Fruit fly (Drosophila melanogaster) whole organism, adult: ENCODE results near the gene CG8012.

Experiments
- CG12768 ChIP-seq: fragments of 200-800 bp; sonication (Bioruptor generic); optimal IDR thresholded peaks from 2 replicates; lab custom pipeline; 2017; ENCODE audit warnings: missing biosample characterization, missing genetic modification characterization, mild to moderate bottlenecking, moderate library complexity, missing genetic modification reagents
- CG14711 ChIP-seq: fragments of 200-800 bp; sonication (Bioruptor generic); optimal IDR thresholded peaks from 2 replicates; lab custom pipeline; 2018; ENCODE audit warnings: missing biosample characterization, mild to moderate bottlenecking, missing genetic modification characterization, moderate library complexity
- CG7045 ChIP-seq: fragments of 200-800 bp; sonication (Bioruptor generic); optimal IDR thresholded peaks from 2 replicates; lab custom pipeline; 2017; ENCODE audit warnings: missing biosample characterization, mild to moderate bottlenecking, missing genetic modification characterization
- CG7101 ChIP-seq: fragments of 200-800 bp; sonication (Bioruptor generic); optimal IDR thresholded peaks from 2 replicates; lab custom pipeline; 2018; ENCODE audit warnings: missing biosample characterization, mild to moderate bottlenecking, missing genetic modification characterization, moderate library complexity
- Clk ChIP-seq: fragments of 200-800 bp; sonication (Bioruptor generic); optimal IDR thresholded peaks from 2 replicates; lab custom pipeline; 2017; ENCODE audit warnings: missing biosample characterization, missing genetic modification characterization
- Hr96 ChIP-seq: fragments of 200-800 bp; sonication (Bioruptor generic); optimal IDR thresholded peaks from 2 replicates; lab custom pipeline; 2016; ENCODE audit warnings: missing biosample characterization, missing genetic modification characterization
- bab1 ChIP-seq: fragments of 200-800 bp; sonication (Bioruptor generic); optimal IDR thresholded peaks from 3 replicates; lab custom pipeline; 2019; ENCODE audit warnings: missing biosample characterization, mild to moderate bottlenecking, missing genetic modification characterization, moderate library complexity
- ovo ChIP-seq: fragments of 200-800 bp; sonication (Bioruptor generic); optimal IDR thresholded peaks from 2 replicates; lab custom pipeline; 2016; ENCODE audit warnings: missing biosample characterization, missing genetic modification characterization
- pad ChIP-seq: fragments of 200-800 bp; sonication (Bioruptor generic); optimal IDR thresholded peaks from 3 replicates; lab custom pipeline; 2017; ENCODE audit warnings: missing biosample characterization, missing genetic modification characterization, mild to moderate bottlenecking, moderate library complexity, missing genetic modification reagents
- tj ChIP-seq: fragments of 200-800 bp; sonication (Bioruptor generic); optimal IDR thresholded peaks from 3 replicates; lab custom pipeline; 2017; ENCODE audit warnings: missing biosample characterization, mild to moderate bottlenecking, missing genetic modification characterization, moderate library complexity
- toe ChIP-seq: fragments of 200-800 bp; sonication (Bioruptor generic); optimal IDR thresholded peaks from 2 replicates; lab custom pipeline; 2016; ENCODE audit warnings: missing biosample characterization, missing genetic modification characterization

- TF ChIP-seq CG7101 (tag; lab: Kevin White, UChicago) (no peak), CG7045 (GFP tag; lab: Kevin White, UChicago) (peak; percentile 29), tj (no peak), CG14711 (tag; lab: Kevin White, UChicago) (no peak), pad (GFP tag; lab: Kevin White, UChicago) (no peak), Clk (GFP tag; lab: Kevin White, UChicago) (no peak), ovo (GFP tag; lab: Kevin White, UChicago) (no peak), CG12768 (GFP tag; lab: Kevin White, UChicago) (no peak), toe (GFP tag; lab: Kevin White, UChicago) (peak; percentile 23), bab1 (GFP tag; lab: Kevin White, UChicago) (no peak), Hr96 (no peak)
Measured at dm6 chr3L:8240932-8241331, 25.9 kb downstream of the CG8012 start.
